Worm (Caenorhabditis elegans) whole organism, L4 larva: ENCODE results near the gene ttr-36.

Experiments
- D1046.2 ChIP-seq: fragments of 200-800 bp; sonication (Bioruptor generic); IDR thresholded peaks from 2 replicates; pipeline ENCODE4 v1.3.6; 2022; ENCODE audit warnings: missing genetic modification characterization, missing compliant biosample characterization
- F26F4.8 ChIP-seq: fragments of 200-800 bp; sonication (Bioruptor generic); conservative IDR thresholded peaks from 2 replicates; pipeline ENCODE4 v1.3.6; 2022; ENCODE audit warnings: missing genetic modification characterization, missing compliant biosample characterization
- T20F7.1 ChIP-seq: fragments of 200-800 bp; sonication (Bioruptor generic); optimal IDR thresholded peaks from 2 replicates; lab custom pipeline; 2018; ENCODE audit warnings: mild to moderate bottlenecking, missing genetic modification characterization, missing compliant biosample characterization
- Y48G9A.11 ChIP-seq: fragments of 200-800 bp; sonication (Bioruptor generic); IDR thresholded peaks from 2 replicates; pipeline ENCODE4 v1.3.6; 2022; ENCODE audit warnings: missing genetic modification reagents, missing genetic modification characterization, missing compliant biosample characterization
- Y5F2A.4 ChIP-seq: fragments of 200-800 bp; sonication (Bioruptor generic); optimal IDR thresholded peaks from 2 replicates; lab custom pipeline; 2018; ENCODE audit warnings: mild to moderate bottlenecking, missing genetic modification characterization, missing compliant biosample characterization
- aha-1 ChIP-seq: fragments of 150-350 bp; peaks from one replicate; lab custom pipeline; 2014; ENCODE audit warnings: missing biosample characterization, missing genetic modification characterization
- attf-4 ChIP-seq: sonication (generic microtip); optimal IDR thresholded peaks from 3 replicates; lab custom pipeline; 2017; ENCODE audit warnings: missing biosample characterization, missing genetic modification characterization
- ceh-28 ChIP-seq: fragments of 150-350 bp; optimal IDR thresholded peaks from 2 replicates; lab custom pipeline; 2014; ENCODE audit warnings: missing biosample characterization, missing genetic modification reagents, missing genetic modification characterization
- ceh-44 ChIP-seq: fragments of 200-800 bp; sonication (Bioruptor generic); IDR thresholded peaks from 2 replicates; pipeline ENCODE4 v1.3.6; 2022; ENCODE audit warnings: missing genetic modification reagents, missing genetic modification characterization, missing compliant biosample characterization
- ceh-62 ChIP-seq: sonication (generic microtip); optimal IDR thresholded peaks from 2 replicates; lab custom pipeline; 2017; ENCODE audit warnings: missing biosample characterization, missing genetic modification characterization
- ces-1 ChIP-seq: fragments of 150-350 bp; sonication (generic microtip); optimal IDR thresholded peaks from 4 replicates; lab custom pipeline; 2014; ENCODE audit warnings: missing biosample characterization, missing genetic modification reagents, missing genetic modification characterization
- daf-12 ChIP-seq: fragments of 150-350 bp; optimal IDR thresholded peaks from 2 replicates; lab custom pipeline; 2014; ENCODE audit warnings: missing biosample characterization, missing genetic modification reagents, missing genetic modification characterization
- daf-19 ChIP-seq: fragments of 200-800 bp; sonication (Bioruptor generic); conservative IDR thresholded peaks from 2 replicates; pipeline ENCODE4 v1.3.6; 2022; ENCODE audit warnings: missing genetic modification characterization, missing compliant biosample characterization
- daf-8 ChIP-seq: fragments of 200-800 bp; sonication (Bioruptor generic); IDR thresholded peaks from 2 replicates; pipeline ENCODE4 v1.3.6; 2022; ENCODE audit warnings: missing genetic modification characterization, missing compliant biosample characterization
- dmd-6 ChIP-seq: fragments of 200-800 bp; sonication (Bioruptor generic); IDR thresholded peaks from 2 replicates; pipeline ENCODE4 v1.3.6; 2022; ENCODE audit warnings: missing genetic modification reagents, missing genetic modification characterization, missing compliant biosample characterization
- dmd-8 ChIP-seq: fragments of 200-800 bp; sonication (Bioruptor generic); IDR thresholded peaks from 2 replicates; pipeline ENCODE4 v1.3.6; 2022; ENCODE audit warnings: missing genetic modification characterization, missing compliant biosample characterization
- dmd-9 ChIP-seq: fragments of 200-800 bp; sonication (Bioruptor generic); IDR thresholded peaks from 2 replicates; pipeline ENCODE4 v1.3.6; 2022; ENCODE audit warnings: missing genetic modification reagents, missing genetic modification characterization, missing compliant biosample characterization
- dpl-1 ChIP-seq: fragments of 150-350 bp; optimal IDR thresholded peaks from 2 replicates; lab custom pipeline; 2014; ENCODE audit warnings: missing biosample characterization, missing genetic modification reagents, missing genetic modification characterization
- dve-1 ChIP-seq: sonication (generic microtip); optimal IDR thresholded peaks from 2 replicates; lab custom pipeline; 2017; ENCODE audit warnings: antibody characterized with exemption, mild to moderate bottlenecking, missing genetic modification characterization, missing compliant biosample characterization; ENCODE audit not compliant: insufficient read depth
- egl-27 ChIP-seq: sonication (generic microtip); optimal IDR thresholded peaks from 3 replicates; lab custom pipeline; 2017; ENCODE audit warnings: missing biosample characterization, missing genetic modification reagents, missing genetic modification characterization
- fkh-10 ChIP-seq: fragments of 150-350 bp; optimal IDR thresholded peaks from 2 replicates; lab custom pipeline; 2014; ENCODE audit warnings: missing biosample characterization, missing genetic modification reagents, missing genetic modification characterization
- gei-8 ChIP-seq: fragments of 200-800 bp; sonication (Bioruptor generic); optimal IDR thresholded peaks from 2 replicates; lab custom pipeline; 2018; ENCODE audit warnings: mild to moderate bottlenecking, missing genetic modification characterization, missing compliant biosample characterization
- hif-1 ChIP-seq, 2 experiments: sonication (generic microtip); optimal IDR thresholded peaks; 2 replicates each; lab custom pipeline; 2016 to 2017; ENCODE audit warnings: missing compliant biosample characterization in 2 of 2, missing genetic modification characterization in 2 of 2, missing genetic modification reagents in 2 of 2, missing genotype in 2 of 2, mild to moderate bottlenecking in 1 of 2
- hlh-30 ChIP-seq: sonication (generic microtip); optimal IDR thresholded peaks from 2 replicates; lab custom pipeline; 2017; ENCODE audit warnings: antibody characterized with exemption, mild to moderate bottlenecking, missing genetic modification characterization, missing compliant biosample characterization; ENCODE audit not compliant: insufficient read depth
- jun-1 ChIP-seq: fragments of 150-350 bp; optimal IDR thresholded peaks from 2 replicates; lab custom pipeline; 2014; ENCODE audit warnings: missing biosample characterization, missing genetic modification reagents, missing genetic modification characterization
- lin-15B ChIP-seq: fragments of 150-350 bp; sonication (generic microtip); optimal IDR thresholded peaks from 3 replicates; lab custom pipeline; 2014; ENCODE audit warnings: missing biosample characterization, missing genetic modification characterization
- lin-38 ChIP-seq: fragments of 200-800 bp; sonication (Bioruptor generic); IDR thresholded peaks from 2 replicates; pipeline ENCODE4 v1.3.6; 2022; ENCODE audit warnings: missing genetic modification reagents, missing genetic modification characterization, missing compliant biosample characterization
- lsy-2 ChIP-seq, 2 experiments: fragments of 150-350 bp in 1 of 2; sonication (generic microtip) in 1 of 2; optimal IDR thresholded peaks; 2 replicates each; lab custom pipeline; 2014 to 2017; ENCODE audit warnings: missing biosample characterization in 2 of 2, missing genetic modification characterization in 2 of 2
- madf-5 ChIP-seq, 2 experiments: fragments of 200-800 bp; sonication (Bioruptor generic); IDR thresholded peaks; 2 replicates each; pipeline ENCODE4 v1.3.6; 2022; ENCODE audit warnings: missing compliant biosample characterization in 2 of 2, missing genetic modification characterization in 2 of 2
- mep-1 ChIP-seq: fragments of 150-350 bp; sonication (generic microtip); optimal IDR thresholded peaks from 3 replicates; lab custom pipeline; 2014; ENCODE audit warnings: missing biosample characterization, missing genetic modification characterization
- mes-2 ChIP-seq: sonication (generic microtip); optimal IDR thresholded peaks from 2 replicates; lab custom pipeline; 2016; ENCODE audit warnings: missing genotype, mild to moderate bottlenecking, missing genetic modification characterization, missing compliant biosample characterization; ENCODE audit not compliant: poor library complexity, severe bottlenecking
- mxl-2 ChIP-seq: fragments of 200-800 bp; sonication (Bioruptor generic); conservative IDR thresholded peaks from 2 replicates; pipeline ENCODE4 v1.3.6; 2022; ENCODE audit warnings: missing genetic modification reagents, missing genetic modification characterization, missing compliant biosample characterization
- nhr-102 ChIP-seq: sonication (generic microtip); optimal IDR thresholded peaks from 2 replicates; lab custom pipeline; 2016; ENCODE audit warnings: mild to moderate bottlenecking, missing genetic modification characterization, moderate library complexity, missing compliant biosample characterization
- nhr-11 ChIP-seq: fragments of 150-350 bp; optimal IDR thresholded peaks from 2 replicates; lab custom pipeline; 2014; ENCODE audit warnings: missing biosample characterization, missing genetic modification characterization
- nhr-111 ChIP-seq: fragments of 200-800 bp; sonication (Bioruptor generic); optimal IDR thresholded peaks from 2 replicates; lab custom pipeline; 2018; ENCODE audit warnings: mild to moderate bottlenecking, missing genetic modification characterization, missing compliant biosample characterization
- nhr-25 ChIP-seq: sonication (generic microtip); optimal IDR thresholded peaks from 2 replicates; lab custom pipeline; 2017; ENCODE audit warnings: missing genetic modification characterization, mild to moderate bottlenecking, missing compliant biosample characterization, antibody characterized with exemption, moderate library complexity, borderline replicate concordance; ENCODE audit not compliant: insufficient read depth
- nhr-28 ChIP-seq: fragments of 150-350 bp; optimal IDR thresholded peaks from 2 replicates; lab custom pipeline; 2014; ENCODE audit warnings: missing biosample characterization, missing genetic modification characterization
- nhr-41 ChIP-seq: fragments of 200-800 bp; sonication (Bioruptor generic); IDR thresholded peaks from 2 replicates; pipeline ENCODE4 v1.3.6; 2022; ENCODE audit warnings: missing genetic modification reagents, missing genetic modification characterization, missing compliant biosample characterization
- nhr-77 ChIP-seq: fragments of 150-350 bp; optimal IDR thresholded peaks from 2 replicates; lab custom pipeline; 2014; ENCODE audit warnings: missing biosample characterization, missing genetic modification characterization
- php-3 ChIP-seq: fragments of 200-800 bp; sonication (Bioruptor generic); IDR thresholded peaks from 2 replicates; pipeline ENCODE4 v1.3.6; 2022; ENCODE audit warnings: missing genetic modification reagents, missing genetic modification characterization, missing compliant biosample characterization
- rbr-2 ChIP-seq: sonication (generic microtip); optimal IDR thresholded peaks from 2 replicates; lab custom pipeline; 2016; ENCODE audit warnings: missing genotype, missing genetic modification characterization, missing compliant biosample characterization
- snpc-1.2 ChIP-seq: fragments of 200-800 bp; sonication (Bioruptor generic); IDR thresholded peaks from 2 replicates; pipeline ENCODE4 v1.3.6; 2022; ENCODE audit warnings: missing genetic modification reagents, missing genetic modification characterization, missing compliant biosample characterization
- spr-1 ChIP-seq: sonication (generic microtip); optimal IDR thresholded peaks from 2 replicates; lab custom pipeline; 2016; ENCODE audit warnings: mild to moderate bottlenecking, missing genetic modification characterization, missing compliant biosample characterization
- tag-97 ChIP-seq: fragments of 200-800 bp; sonication (Bioruptor generic); IDR thresholded peaks from 2 replicates; pipeline ENCODE4 v1.3.6; 2022; ENCODE audit warnings: missing genetic modification characterization, missing compliant biosample characterization
- tra-1 ChIP-seq: fragments of 200-800 bp; sonication (Bioruptor generic); IDR thresholded peaks from 2 replicates; pipeline ENCODE4 v1.3.6; 2022; ENCODE audit warnings: missing genetic modification reagents, missing genetic modification characterization, missing compliant biosample characterization
- unc-130 ChIP-seq: sonication (generic microtip); optimal IDR thresholded peaks from 2 replicates; lab custom pipeline; 2016; ENCODE audit warnings: missing genetic modification reagents, missing genetic modification characterization, missing compliant biosample characterization
- vab-7 ChIP-seq: fragments of 200-800 bp; sonication (Bioruptor generic); IDR thresholded peaks from 2 replicates; pipeline ENCODE4 v1.3.6; 2022; ENCODE audit warnings: missing genetic modification reagents, missing genetic modification characterization, missing compliant biosample characterization
- zfp-3 ChIP-seq: fragments of 200-800 bp; sonication (Bioruptor generic); conservative IDR thresholded peaks from 2 replicates; pipeline ENCODE4 v1.3.6; 2022; ENCODE audit warnings: missing genetic modification reagents, missing genetic modification characterization, missing compliant biosample characterization
- zip-2 ChIP-seq: fragments of 150-350 bp; optimal IDR thresholded peaks from 2 replicates; lab custom pipeline; 2014; ENCODE audit warnings: missing biosample characterization, missing genetic modification characterization
- ztf-11 ChIP-seq: fragments of 150-350 bp; optimal IDR thresholded peaks from 2 replicates; lab custom pipeline; 2014; ENCODE audit warnings: missing biosample characterization, missing genetic modification characterization

The ttr-36 gene

DNA sequence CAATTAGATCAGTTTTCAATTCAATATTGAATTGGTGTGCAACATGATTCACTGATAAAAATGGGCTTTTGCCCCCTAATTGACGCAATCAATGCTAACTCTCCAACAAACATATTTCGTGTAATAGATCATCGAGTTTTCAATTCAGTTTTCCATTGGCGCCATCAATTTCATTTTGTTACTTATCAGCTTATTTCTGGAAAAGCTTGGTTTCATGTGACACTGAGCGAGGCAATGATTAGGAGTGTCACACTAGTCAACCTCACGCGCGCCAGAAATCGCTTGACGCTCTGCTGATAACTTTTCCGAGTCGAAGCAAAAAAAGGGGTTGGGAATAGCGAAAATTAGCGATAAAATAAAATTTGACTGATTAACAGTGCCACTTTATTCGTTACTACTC, 7.8 kb downstream of the ttr-36 start, which contains the start of gene ets-4 (continued):
- no peak for TF ChIP-seq zfp-3 (GFP tag; lab: Robert Waterston, UW)
- no peak for TF ChIP-seq gei-8 (GFP tag; lab: Kevin White, UChicago)
- TF ChIP-seq, all 104 proteins: peak for 29

ce11 chrX:6519473-6519872, 8.7 kb downstream of the ttr-36 start:
- no peak for TF ChIP-seq dpl-1
- TF ChIP-seq daf-12 (tag; lab: Kevin White, UChicago): no peak
- no peak; the same call in 1 of the 2 replicates for TF ChIP-seq dmd-6 (GFP tag; lab: Robert Waterston, UW)
- no peak for TF ChIP-seq nhr-41 (GFP tag; lab: Robert Waterston, UW)
- TF ChIP-seq Y5F2A.4 (GFP tag; lab: Kevin White, UChicago): no peak
- TF ChIP-seq mes-2 (tag; lab: Kevin White, UChicago): no peak
- TF ChIP-seq lin-38 (GFP tag; lab: Robert Waterston, UW): no peak
- no peak for TF ChIP-seq Y48G9A.11 (GFP tag; lab: Robert Waterston, UW)
- no peak for TF ChIP-seq fkh-10 (GFP tag; lab: Kevin White, UChicago)
- TF ChIP-seq unc-130 (GFP tag; lab: Kevin White, UChicago): no peak
- no peak for TF ChIP-seq snpc-1.2 (GFP tag; lab: Robert Waterston, UW)
- peak; percentile 49 for TF ChIP-seq T20F7.1 (GFP tag; lab: Kevin White, UChicago)
- no peak for TF ChIP-seq nhr-25 (tag; lab: Kevin White, UChicago)
- no peak for TF ChIP-seq mxl-2 (GFP tag; lab: Robert Waterston, UW)
- no peak for TF ChIP-seq D1046.2 (GFP tag; lab: Robert Waterston, UW)
- no peak for TF ChIP-seq lsy-2 (tag; optimal IDR thresholded peaks at IDR 0.05; lab: Kevin White, UChicago)
- no peak for TF ChIP-seq tag-97 (GFP tag; lab: Robert Waterston, UW)
- TF ChIP-seq aha-1: no peak
- no peak for TF ChIP-seq vab-7 (GFP tag; lab: Robert Waterston, UW)
- TF ChIP-seq ces-1 (GFP tag; lab: Kevin White, UChicago): no peak
- no peak for TF ChIP-seq nhr-11 (tag; lab: Kevin White, UChicago)
- no peak for TF ChIP-seq dmd-8 (GFP tag; lab: Robert Waterston, UW)
- TF ChIP-seq daf-19 (GFP tag; lab: Robert Waterston, UW): no peak
- no peak for TF ChIP-seq zfp-3 (GFP tag; lab: Robert Waterston, UW)
- no peak for TF ChIP-seq daf-8 (GFP tag; lab: Robert Waterston, UW)
- no peak for TF ChIP-seq hif-1 (tag; optimal IDR thresholded peaks at IDR 0.05; lab: Kevin White, UChicago)
- no peak for TF ChIP-seq rbr-2 (tag; lab: Kevin White, UChicago)
- no peak for TF ChIP-seq lin-15B (tag; lab: Kevin White, UChicago)
- TF ChIP-seq jun-1 (tag; lab: Kevin White, UChicago): no peak
- TF ChIP-seq ceh-44 (GFP tag; lab: Robert Waterston, UW): no peak
- no peak for TF ChIP-seq nhr-102 (tag; lab: Kevin White, UChicago)
- no peak for TF ChIP-seq tra-1 (GFP tag; lab: Robert Waterston, UW)
- 0 out of 2 replicates have a peak, but pooled peaks have one; percentile 21 for TF ChIP-seq php-3 (GFP tag; lab: Robert Waterston, UW)
- TF ChIP-seq madf-5 (GFP tag; IDR thresholded peaks at IDR 0.05; lab: Robert Waterston, UW): no peak
- TF ChIP-seq zip-2 (tag; lab: Kevin White, UChicago): no peak
- peak; percentile 6 for TF ChIP-seq nhr-28 (tag; lab: Kevin White, UChicago)
- peak; percentile 68 for TF ChIP-seq dve-1
- TF ChIP-seq mep-1 (tag; lab: Kevin White, UChicago): no peak
- peak; percentile 67 for TF ChIP-seq nhr-77 (tag; lab: Kevin White, UChicago)
- no peak for TF ChIP-seq ceh-62 (tag; lab: Kevin White, UChicago)
- no peak for TF ChIP-seq spr-1 (tag; lab: Kevin White, UChicago)
- no peak for TF ChIP-seq dmd-9 (GFP tag; lab: Robert Waterston, UW)
- no peak for TF ChIP-seq ztf-11 (tag; lab: Kevin White, UChicago)
- peak; percentile 47 for TF ChIP-seq hlh-30 (tag; lab: Kevin White, UChicago)
- no peak for TF ChIP-seq ceh-28 (tag; lab: Kevin White, UChicago)
- no peak for TF ChIP-seq nhr-111 (GFP tag; lab: Kevin White, UChicago)
- no peak for TF ChIP-seq F26F4.8 (GFP tag; lab: Robert Waterston, UW)
- TF ChIP-seq attf-4: no peak
- no peak for TF ChIP-seq egl-27 (tag; lab: Kevin White, UChicago)
